Fruit fly (Drosophila melanogaster) whole organism: ENCODE measurements around the gene Nplp4.

Source experiments
- Dll ChIP-seq: fragments of >200 bp; optimal IDR thresholded peaks from 2 replicates; lab custom pipeline; 2017
- pan ChIP-seq: fragments of >200 bp; optimal IDR thresholded peaks from 2 replicates; lab custom pipeline; 2017
- usp ChIP-seq: fragments of >200 bp; optimal IDR thresholded peaks from 2 replicates; lab custom pipeline; 2017; ENCODE audit warnings: missing biosample characterization, missing genetic modification characterization, mixed read lengths

dm6 chr2L:1992060-1992459 is 16.2 kb upstream of the Nplp4 start, which contains the start of gene Obp22a:
- TF ChIP-seq Dll (lab: Kevin White, UChicago) (no peak), usp (GFP tag; lab: Kevin White, UChicago) (no peak), pan (lab: Kevin White, UChicago) (no peak)
